Worm (Caenorhabditis elegans): ENCODE results near the gene C44H4.4.

DNA sequence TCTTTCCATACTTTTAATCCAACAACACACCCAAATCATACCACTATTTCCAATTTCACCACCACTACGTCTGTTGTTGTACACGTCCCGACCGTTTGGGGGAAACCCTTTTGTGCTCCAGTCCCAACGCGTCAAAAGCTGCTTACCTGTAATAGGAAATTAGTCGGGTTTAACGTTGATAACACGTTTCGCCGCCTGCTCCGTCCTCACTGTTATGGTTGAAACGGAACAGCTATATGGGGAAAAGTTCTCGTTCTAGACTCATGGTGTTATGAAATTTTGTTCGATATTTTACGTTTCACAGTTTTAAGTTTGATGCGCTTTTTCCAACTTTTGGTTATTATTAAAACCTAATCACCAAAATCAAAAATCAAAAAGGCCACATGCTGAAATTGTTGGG, 53.0 kb downstream of the C44H4.4 start:
- TF ChIP-seq ama-1 (optimal IDR thresholded peaks at IDR 0.05) (no peak), nhr-12 (tag; optimal IDR thresholded peaks at IDR 0.05) (no peak), snpc-4 (tag; optimal IDR thresholded peaks at IDR 0.05) (no peak), alr-1 (tag; optimal IDR thresholded peaks at IDR 0.05) (no peak), nhr-6 (tag; optimal IDR thresholded peaks at IDR 0.05) (no peak), F13H6.1 (tag; optimal IDR thresholded peaks at IDR 0.05) (no peak)
